Worm (Caenorhabditis elegans) whole organism, young adult: ENCODE results near the gene col-68.

Experiments used
- B0336.3 ChIP-seq: fragments of 200-800 bp; sonication (Bioruptor generic); IDR thresholded peaks from 2 replicates; pipeline ENCODE4 v1.3.6; 2022; ENCODE audit warnings: missing genetic modification characterization, missing compliant biosample characterization
- C17E4.6 ChIP-seq: fragments of 200-800 bp; sonication (Bioruptor generic); IDR thresholded peaks from 2 replicates; pipeline ENCODE4 v1.3.6; 2022; ENCODE audit warnings: missing genetic modification reagents, missing genetic modification characterization, missing compliant biosample characterization
- F10E7.11 ChIP-seq: sonication (generic microtip); optimal IDR thresholded peaks from 2 replicates; lab custom pipeline; 2017; ENCODE audit warnings: mild to moderate bottlenecking, missing genetic modification characterization, moderate library complexity, missing compliant biosample characterization
- F23B12.7 ChIP-seq: sonication (generic microtip); optimal IDR thresholded peaks from 2 replicates; lab custom pipeline; 2017; ENCODE audit warnings: missing genetic modification characterization, mild to moderate bottlenecking, missing compliant biosample characterization, antibody characterized with exemption, moderate library complexity; ENCODE audit not compliant: insufficient read depth
- F39B2.1 ChIP-seq: fragments of 200-800 bp; sonication (Bioruptor generic); IDR thresholded peaks from 2 replicates; pipeline ENCODE4 v1.3.6; 2022; ENCODE audit warnings: missing genetic modification reagents, missing genetic modification characterization, missing compliant biosample characterization
- F52B5.7 ChIP-seq: sonication (generic microtip); optimal IDR thresholded peaks from 2 replicates; lab custom pipeline; 2016; ENCODE audit warnings: mild to moderate bottlenecking, missing genetic modification characterization, missing compliant biosample characterization
- F57A8.1 ChIP-seq: fragments of 200-800 bp; sonication (Bioruptor generic); optimal IDR thresholded peaks from 2 replicates; lab custom pipeline; 2018; ENCODE audit warnings: mild to moderate bottlenecking, missing genetic modification characterization, moderate library complexity, missing compliant biosample characterization
- Y53G8AR.9 ChIP-seq: fragments of 200-800 bp; sonication (Bioruptor generic); conservative IDR thresholded peaks from 2 replicates; pipeline ENCODE4 v1.3.6; 2022; ENCODE audit warnings: missing genetic modification reagents, missing genetic modification characterization, missing compliant biosample characterization
- Y95B8A.8 ChIP-seq: fragments of 200-800 bp; sonication (Bioruptor generic); IDR thresholded peaks from 2 replicates; pipeline ENCODE4 v1.3.6; 2022; ENCODE audit warnings: missing genetic modification reagents, missing genetic modification characterization, missing compliant biosample characterization
- attf-5 ChIP-seq: fragments of 200-800 bp; sonication (Bioruptor generic); optimal IDR thresholded peaks from 2 replicates; lab custom pipeline; 2018; ENCODE audit warnings: mild to moderate bottlenecking, missing genetic modification characterization, missing compliant biosample characterization
- ccch-3 ChIP-seq: fragments of 200-800 bp; sonication (Bioruptor generic); optimal IDR thresholded peaks from 2 replicates; lab custom pipeline; 2018; ENCODE audit warnings: mild to moderate bottlenecking, missing genetic modification characterization, missing compliant biosample characterization
- cebp-2 ChIP-seq: fragments of 200-800 bp; sonication (Bioruptor generic); IDR thresholded peaks from 2 replicates; pipeline ENCODE4 v1.3.6; 2022; ENCODE audit warnings: missing genetic modification characterization, missing compliant biosample characterization
- ceh-100 ChIP-seq: fragments of 200-800 bp; sonication (Bioruptor generic); IDR thresholded peaks from 2 replicates; pipeline ENCODE4 v1.3.6; 2022; ENCODE audit warnings: missing genetic modification reagents, missing genetic modification characterization, missing compliant biosample characterization
- ceh-91 ChIP-seq: fragments of 200-800 bp; sonication (Bioruptor generic); IDR thresholded peaks from 2 replicates; pipeline ENCODE4 v1.3.6; 2022; ENCODE audit warnings: missing genetic modification reagents, missing genetic modification characterization, missing compliant biosample characterization
- die-1 ChIP-seq: sonication (generic microtip); optimal IDR thresholded peaks from 2 replicates; lab custom pipeline; 2016; ENCODE audit warnings: missing genotype, mild to moderate bottlenecking, missing genetic modification characterization, missing compliant biosample characterization
- dox-1 ChIP-seq: fragments of 200-800 bp; sonication (Bioruptor generic); IDR thresholded peaks from 2 replicates; pipeline ENCODE4 v1.3.6; 2022; ENCODE audit warnings: missing genetic modification reagents, missing genetic modification characterization, missing compliant biosample characterization
- dpff-1 ChIP-seq: sonication (generic microtip); optimal IDR thresholded peaks from 2 replicates; lab custom pipeline; 2017; ENCODE audit warnings: mild to moderate bottlenecking, missing genetic modification characterization, missing compliant biosample characterization
- efl-1 ChIP-seq: fragments of 150-350 bp; optimal IDR thresholded peaks from 2 replicates; lab custom pipeline; 2014; ENCODE audit warnings: missing biosample characterization, missing genetic modification reagents, missing genetic modification characterization
- hlh-12 ChIP-seq: sonication (generic microtip); optimal IDR thresholded peaks from 2 replicates; lab custom pipeline; 2016; ENCODE audit warnings: missing genetic modification characterization, missing compliant biosample characterization
- hmg-1.2 ChIP-seq: fragments of 200-800 bp; sonication (Bioruptor generic); IDR thresholded peaks from 2 replicates; pipeline ENCODE4 v1.3.6; 2022; ENCODE audit warnings: missing genetic modification reagents, missing genetic modification characterization, missing compliant biosample characterization
- hsf-1 ChIP-seq: fragments of 200-800 bp; sonication (Bioruptor generic); IDR thresholded peaks from 2 replicates; pipeline ENCODE4 v1.3.6; 2022; ENCODE audit warnings: missing genetic modification reagents, missing genetic modification characterization, missing compliant biosample characterization
- lag-1 ChIP-seq: fragments of 200-800 bp; sonication (Bioruptor generic); IDR thresholded peaks from 2 replicates; pipeline ENCODE4 v1.3.6; 2022; ENCODE audit warnings: missing genetic modification reagents, missing genetic modification characterization, missing compliant biosample characterization
- let-607 ChIP-seq, 2 experiments: fragments of 200-800 bp in 1 of 2; sonication (Bioruptor generic) in 1 of 2; sonication (generic microtip) in 1 of 2; optimal IDR thresholded peaks; 2 replicates each; lab custom pipeline; 2016 to 2018; ENCODE audit warnings: mild to moderate bottlenecking in 2 of 2, missing compliant biosample characterization in 2 of 2, missing genetic modification characterization in 2 of 2, moderate library complexity in 2 of 2, missing genotype in 1 of 2
- lin-26 ChIP-seq: fragments of 200-800 bp; sonication (Bioruptor generic); IDR thresholded peaks from 2 replicates; pipeline ENCODE4 v1.3.6; 2022; ENCODE audit warnings: missing genetic modification reagents, missing genetic modification characterization, missing compliant biosample characterization
- lin-35 ChIP-seq, 3 experiments: fragments of 150-350 bp in 2 of 3; sonication (generic microtip) in 1 of 3; optimal IDR thresholded peaks; 2 replicates each; lab custom pipeline; 2014 to 2018; ENCODE audit warnings: missing biosample characterization in 3 of 3, missing genetic modification characterization in 3 of 3, missing genetic modification reagents in 3 of 3
- lin-54 ChIP-seq: fragments of 200-800 bp; sonication (Bioruptor generic); optimal IDR thresholded peaks from 2 replicates; lab custom pipeline; 2018; ENCODE audit warnings: mild to moderate bottlenecking, missing genetic modification characterization, missing compliant biosample characterization
- madf-3 ChIP-seq: fragments of 200-800 bp; sonication (Bioruptor generic); IDR thresholded peaks from 2 replicates; pipeline ENCODE4 v1.3.6; 2022; ENCODE audit warnings: missing genetic modification reagents, missing genetic modification characterization, missing compliant biosample characterization
- mcd-1 ChIP-seq: fragments of 200-800 bp; sonication (Bioruptor generic); IDR thresholded peaks from 2 replicates; pipeline ENCODE4 v1.3.6; 2022; ENCODE audit warnings: missing genetic modification reagents, missing genetic modification characterization, missing compliant biosample characterization
- mxl-1 ChIP-seq: sonication (generic microtip); optimal IDR thresholded peaks from 2 replicates; lab custom pipeline; 2016; ENCODE audit warnings: missing genetic modification characterization, missing compliant biosample characterization
- nfya-2 ChIP-seq: fragments of 200-800 bp; sonication (Bioruptor generic); IDR thresholded peaks from 2 replicates; pipeline ENCODE4 v1.3.6; 2022; ENCODE audit warnings: missing genetic modification reagents, missing genetic modification characterization, missing compliant biosample characterization
- nhr-120 ChIP-seq: fragments of 200-800 bp; sonication (Bioruptor generic); IDR thresholded peaks from 2 replicates; pipeline ENCODE4 v1.3.6; 2022; ENCODE audit warnings: missing genetic modification characterization, missing compliant biosample characterization
- nhr-179 ChIP-seq: sonication (generic microtip); optimal IDR thresholded peaks from 2 replicates; lab custom pipeline; 2016; ENCODE audit warnings: mild to moderate bottlenecking, missing genetic modification characterization, missing compliant biosample characterization
- nhr-80 ChIP-seq: sonication (generic microtip); optimal IDR thresholded peaks from 2 replicates; lab custom pipeline; 2016; ENCODE audit warnings: missing genetic modification characterization, missing compliant biosample characterization
- pbrm-1 ChIP-seq: fragments of 200-800 bp; sonication (Bioruptor generic); IDR thresholded peaks from 2 replicates; pipeline ENCODE4 v1.3.6; 2022; ENCODE audit warnings: missing genetic modification reagents, missing genetic modification characterization, missing compliant biosample characterization
- pha-4 ChIP-seq: fragments of 150-350 bp; sonication (generic microtip); optimal IDR thresholded peaks from 2 replicates; lab custom pipeline; 2014; ENCODE audit warnings: missing biosample characterization, missing genetic modification reagents, missing genetic modification characterization
- rpc-1 ChIP-seq, 2 experiments: fragments of 150-350 bp in 1 of 2; sonication (generic microtip) in 1 of 2; optimal IDR thresholded peaks; 2 replicates each; lab custom pipeline; 2014 to 2018; ENCODE audit warnings: missing biosample characterization in 1 of 2, missing genetic modification characterization in 1 of 2, missing genetic modification reagents in 1 of 2, missing genotype in 1 of 2
- sdz-38 ChIP-seq: sonication (generic microtip); optimal IDR thresholded peaks from 2 replicates; lab custom pipeline; 2016; ENCODE audit warnings: missing genotype, missing genetic modification characterization, missing compliant biosample characterization
- unc-62 ChIP-seq: fragments of 150-350 bp; optimal IDR thresholded peaks from 2 replicates; lab custom pipeline; 2014; ENCODE audit warnings: missing biosample characterization, missing genetic modification reagents, missing genetic modification characterization
- zfh-2 ChIP-seq: fragments of 200-800 bp; sonication (Bioruptor generic); conservative IDR thresholded peaks from 2 replicates; pipeline ENCODE4 v1.3.6; 2022; ENCODE audit warnings: missing genetic modification reagents, missing genetic modification characterization, missing compliant biosample characterization
- zim-3 ChIP-seq: sonication (generic microtip); optimal IDR thresholded peaks from 2 replicates; lab custom pipeline; 2017; ENCODE audit warnings: mild to moderate bottlenecking, missing genetic modification characterization, moderate library complexity, missing compliant biosample characterization
- ztf-22 ChIP-seq: fragments of 200-800 bp; sonication (Bioruptor generic); optimal IDR thresholded peaks from 2 replicates; lab custom pipeline; 2018; ENCODE audit warnings: mild to moderate bottlenecking, missing genetic modification characterization, moderate library complexity, missing compliant biosample characterization
- ztf-25 ChIP-seq: fragments of 200-800 bp; sonication (Bioruptor generic); IDR thresholded peaks from 2 replicates; pipeline ENCODE4 v1.3.6; 2022; ENCODE audit warnings: missing genetic modification reagents, missing genetic modification characterization, missing compliant biosample characterization

Gene col-68

DNA sequence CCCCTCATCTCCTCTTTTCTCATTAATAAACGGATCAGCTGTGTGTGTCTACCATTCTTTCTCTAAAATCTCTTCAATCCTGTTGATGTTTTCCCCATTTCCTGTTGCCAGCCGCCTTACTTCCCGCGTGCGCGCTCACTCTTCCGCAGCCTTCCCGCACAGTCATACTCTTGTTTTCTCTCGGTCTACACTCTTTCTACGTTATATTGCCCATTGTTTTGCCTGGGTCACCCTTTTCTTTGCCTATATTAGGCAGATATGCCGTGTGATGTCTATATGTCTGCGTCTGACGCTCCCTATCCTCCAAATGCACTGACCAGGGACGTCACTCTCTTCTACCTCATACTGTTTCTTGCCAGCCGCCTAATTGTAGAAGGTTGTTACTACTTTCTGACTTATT is 38.0 kb upstream of the col-68 start (continued):
- no peak for TF ChIP-seq F52B5.7
- TF ChIP-seq B0336.3, result no peak
- no peak for TF ChIP-seq pbrm-1 (GFP tag; lab: Robert Waterston, UW)
- no peak for TF ChIP-seq lag-1 (GFP tag; lab: Robert Waterston, UW)
- TF ChIP-seq hmg-1.2 (GFP tag; lab: Robert Waterston, UW), result peak; percentile 71; the same call in 1 of the 2 replicates
- no peak for TF ChIP-seq ceh-100
- TF ChIP-seq cebp-2, result no peak
- no peak for TF ChIP-seq sdz-38 (tag; lab: Kevin White, UChicago)
- no peak for TF ChIP-seq die-1
- TF ChIP-seq dpff-1 (tag; lab: Kevin White, UChicago), result no peak
- TF ChIP-seq lin-54 (GFP tag; lab: Kevin White, UChicago), result no peak
- TF ChIP-seq zim-3, result no peak
- no peak for TF ChIP-seq F10E7.11 (tag; lab: Kevin White, UChicago)
- TF ChIP-seq nhr-179 (tag; lab: Kevin White, UChicago), result no peak
- peak; percentile 51 for TF ChIP-seq efl-1 (GFP tag; lab: Kevin White, UChicago)
- TF ChIP-seq nhr-80 (tag; lab: Kevin White, UChicago), result peak; percentile 3
- TF ChIP-seq madf-3 (GFP tag; lab: Robert Waterston, UW), result 0 out of 2 replicates have a peak, but pooled peaks have one; percentile 34
- TF ChIP-seq C17E4.6 (GFP tag; lab: Robert Waterston, UW), result no peak
- TF ChIP-seq ztf-25 (GFP tag; lab: Robert Waterston, UW), result no peak
- peak; percentile 44; the same call in 1 of the 2 replicates for TF ChIP-seq dox-1 (GFP tag; lab: Robert Waterston, UW)
- no peak for TF ChIP-seq zfh-2
- no peak for TF ChIP-seq Y95B8A.8 (GFP tag; lab: Robert Waterston, UW)
- peak; percentile 67; the same call in 1 of the 2 replicates for TF ChIP-seq lin-26 (GFP tag; lab: Robert Waterston, UW)
- no peak for TF ChIP-seq nhr-120 (GFP tag; lab: Robert Waterston, UW)
- peak; percentile 34 for TF ChIP-seq attf-5 (GFP tag; lab: Kevin White, UChicago)
- no peak for TF ChIP-seq Y53G8AR.9
- TF ChIP-seq pha-4 (tag; lab: Kevin White, UChicago), result no peak
- no peak for TF ChIP-seq hlh-12 (tag; lab: Kevin White, UChicago)
- TF ChIP-seq ceh-91, result no peak
- TF ChIP-seq F57A8.1, result no peak
- TF ChIP-seq hsf-1 (GFP tag; lab: Robert Waterston, UW), result no peak

DNA sequence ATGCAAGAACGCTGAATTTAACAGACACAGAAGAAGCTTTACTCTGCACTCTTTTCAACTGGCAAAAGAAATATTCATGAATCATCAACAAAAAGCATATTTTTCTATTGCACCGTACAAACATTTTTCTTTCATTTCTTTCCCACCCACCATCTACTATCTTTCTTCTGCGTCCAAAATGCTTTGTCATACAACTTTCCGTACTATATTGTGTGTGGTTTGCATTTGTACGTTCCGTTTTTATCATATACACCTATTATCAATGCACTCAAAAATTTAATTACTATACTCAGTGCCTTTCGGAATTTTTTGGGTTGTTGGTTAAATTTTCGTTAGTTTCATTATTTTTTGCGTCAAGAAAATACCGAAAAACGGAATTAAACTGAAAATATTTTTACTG is 36.7 kb upstream of the col-68 start:
- TF ChIP-seq Y53G8AR.9 (no peak), let-607 (tag; optimal IDR thresholded peaks at IDR 0.05; lab: Kevin White, UChicago) (no peak), ztf-22 (GFP tag; lab: Kevin White, UChicago) (no peak), sdz-38 (tag; lab: Kevin White, UChicago) (no peak), unc-62 (GFP tag; lab: Kevin White, UChicago) (no peak), mcd-1 (GFP tag; lab: Robert Waterston, UW) (no peak), F39B2.1 (GFP tag; lab: Robert Waterston, UW) (no peak), nfya-2 (GFP tag; lab: Robert Waterston, UW) (no peak), rpc-1 (optimal IDR thresholded peaks at IDR 0.05; lab: Kevin White, UChicago) (no peak), rpc-1 (tag; optimal IDR thresholded peaks at IDR 0.05; lab: Kevin White, UChicago) (no peak), nhr-120 (GFP tag; lab: Robert Waterston, UW) (no peak), F23B12.7 (tag; lab: Kevin White, UChicago) (no peak), ccch-3 (GFP tag; lab: Kevin White, UChicago) (no peak), mxl-1 (no peak), lin-35 (GFP tag; optimal IDR thresholded peaks at IDR 0.05; lab: Kevin White, UChicago) (no peak), lin-54 (GFP tag; lab: Kevin White, UChicago) (no peak), hmg-1.2 (GFP tag; lab: Robert Waterston, UW) (no peak)
